Worm (Caenorhabditis elegans) whole organism, L2 larva: ENCODE results near the gene tyr-2.

Experiments
- F13H6.1 ChIP-seq: sonication (generic microtip); optimal IDR thresholded peaks from 2 replicates; lab custom pipeline; 2016; ENCODE audit warnings: missing genetic modification characterization, missing compliant biosample characterization
- Y55F3AM.14 ChIP-seq: fragments of 200-800 bp; sonication (Bioruptor generic); optimal IDR thresholded peaks from 2 replicates; lab custom pipeline; 2018; ENCODE audit warnings: mild to moderate bottlenecking, missing genetic modification characterization, missing compliant biosample characterization
- alr-1 ChIP-seq: fragments of 150-350 bp; optimal IDR thresholded peaks from 2 replicates; lab custom pipeline; 2014; ENCODE audit warnings: missing biosample characterization, missing genetic modification characterization
- blmp-1 ChIP-seq: sonication (generic microtip); optimal IDR thresholded peaks from 2 replicates; lab custom pipeline; 2017; ENCODE audit warnings: missing genetic modification characterization, mild to moderate bottlenecking, missing compliant biosample characterization, antibody characterized with exemption, moderate library complexity; ENCODE audit not compliant: insufficient read depth
- ceh-16 ChIP-seq: fragments of 150-350 bp; optimal IDR thresholded peaks from 2 replicates; lab custom pipeline; 2014; ENCODE audit warnings: missing biosample characterization, missing genetic modification characterization
- ceh-82 ChIP-seq: fragments of 150-350 bp; optimal IDR thresholded peaks from 2 replicates; lab custom pipeline; 2014; ENCODE audit warnings: missing biosample characterization, missing genetic modification characterization
- crh-2 ChIP-seq: sonication (generic microtip); optimal IDR thresholded peaks from 2 replicates; lab custom pipeline; 2017; ENCODE audit warnings: missing biosample characterization, missing genetic modification characterization
- elt-1 ChIP-seq: fragments of 150-350 bp; optimal IDR thresholded peaks from 2 replicates; lab custom pipeline; 2014; ENCODE audit warnings: missing biosample characterization, missing genetic modification characterization
- fos-1 ChIP-seq: fragments of 150-350 bp; optimal IDR thresholded peaks from 2 replicates; lab custom pipeline; 2014; ENCODE audit warnings: missing biosample characterization, missing genetic modification characterization
- gmeb-1 ChIP-seq: fragments of 150-350 bp; optimal IDR thresholded peaks from 2 replicates; lab custom pipeline; 2014; ENCODE audit warnings: missing biosample characterization, missing genetic modification characterization
- lin-13 ChIP-seq: fragments of 150-350 bp; optimal IDR thresholded peaks from 2 replicates; lab custom pipeline; 2014; ENCODE audit warnings: missing biosample characterization, missing genetic modification reagents, missing genetic modification characterization
- lsy-2 ChIP-seq, 2 experiments: fragments of 150-350 bp in 1 of 2; sonication (generic microtip) in 1 of 2; optimal IDR thresholded peaks; 2 replicates each; lab custom pipeline; 2014 to 2017; ENCODE audit warnings: missing biosample characterization in 2 of 2, missing genetic modification characterization in 2 of 2
- mab-5 ChIP-seq: fragments of 150-350 bp; optimal IDR thresholded peaks from 2 replicates; lab custom pipeline; 2014; ENCODE audit warnings: missing biosample characterization, missing genetic modification characterization
- mbf-1 ChIP-seq: sonication (generic microtip); optimal IDR thresholded peaks from 2 replicates; lab custom pipeline; 2017; ENCODE audit warnings: missing biosample characterization, missing genetic modification characterization
- nhr-10 ChIP-seq: sonication (generic microtip); optimal IDR thresholded peaks from 2 replicates; lab custom pipeline; 2017; ENCODE audit warnings: missing biosample characterization, missing genetic modification characterization
- nhr-129 ChIP-seq: fragments of 150-350 bp; optimal IDR thresholded peaks from 2 replicates; lab custom pipeline; 2014; ENCODE audit warnings: missing biosample characterization, missing genetic modification characterization
- nhr-21 ChIP-seq: fragments of 150-350 bp; optimal IDR thresholded peaks from 2 replicates; lab custom pipeline; 2014; ENCODE audit warnings: missing biosample characterization, missing genetic modification characterization
- nhr-23 ChIP-seq: fragments of 150-350 bp; optimal IDR thresholded peaks from 2 replicates; lab custom pipeline; 2014; ENCODE audit warnings: missing biosample characterization, missing genetic modification reagents, missing genetic modification characterization
- nhr-237 ChIP-seq: fragments of 150-350 bp; optimal IDR thresholded peaks from 2 replicates; lab custom pipeline; 2014; ENCODE audit warnings: missing biosample characterization, missing genetic modification characterization
- nhr-25 ChIP-seq: fragments of 150-350 bp; sonication (generic microtip); optimal IDR thresholded peaks from 3 replicates; lab custom pipeline; 2014; ENCODE audit warnings: missing biosample characterization, missing genetic modification characterization
- nhr-6 ChIP-seq: fragments of 150-350 bp; optimal IDR thresholded peaks from 2 replicates; lab custom pipeline; 2014; ENCODE audit warnings: missing biosample characterization, missing genetic modification characterization
- nhr-77 ChIP-seq: fragments of 150-350 bp; optimal IDR thresholded peaks from 2 replicates; lab custom pipeline; 2014; ENCODE audit warnings: missing biosample characterization, missing genetic modification characterization
- skn-1 ChIP-seq: sonication (generic microtip); optimal IDR thresholded peaks from 2 replicates; lab custom pipeline; 2017; ENCODE audit warnings: missing biosample characterization, missing genetic modification characterization
- sma-3 ChIP-seq: sonication (generic microtip); optimal IDR thresholded peaks from 2 replicates; lab custom pipeline; 2016; ENCODE audit warnings: missing genetic modification reagents, missing genetic modification characterization, missing compliant biosample characterization
- sma-9 ChIP-seq, 2 experiments: fragments of 150-350 bp in 1 of 2; sonication (generic microtip) in 1 of 2; optimal IDR thresholded peaks; 2 replicates each; lab custom pipeline; 2014 to 2016; ENCODE audit warnings: missing genetic modification characterization in 2 of 2, mild to moderate bottlenecking in 1 of 2, missing biosample characterization in 1 of 2, missing compliant biosample characterization in 1 of 2, missing genetic modification reagents in 1 of 2, moderate library complexity in 1 of 2
- snpc-4 ChIP-seq: fragments of 150-350 bp; optimal IDR thresholded peaks from 2 replicates; lab custom pipeline; 2014; ENCODE audit warnings: missing biosample characterization, missing genetic modification characterization
- unc-39 ChIP-seq: fragments of 150-350 bp; optimal IDR thresholded peaks from 2 replicates; lab custom pipeline; 2014; ENCODE audit warnings: missing biosample characterization, missing genetic modification characterization
- unc-55 ChIP-seq: fragments of 150-350 bp; sonication (generic microtip); optimal IDR thresholded peaks from 3 replicates; lab custom pipeline; 2014; ENCODE audit warnings: missing biosample characterization, missing genetic modification reagents, missing genetic modification characterization
- unc-62 ChIP-seq: fragments of 150-350 bp; optimal IDR thresholded peaks from 2 replicates; lab custom pipeline; 2014; ENCODE audit warnings: missing biosample characterization, missing genetic modification reagents, missing genetic modification characterization
- zag-1 ChIP-seq: fragments of 150-350 bp; optimal IDR thresholded peaks from 2 replicates; lab custom pipeline; 2014; ENCODE audit warnings: missing biosample characterization, missing genetic modification characterization
- ztf-1 ChIP-seq: fragments of 200-800 bp; sonication (Bioruptor generic); conservative IDR thresholded peaks from 2 replicates; pipeline ENCODE4 v1.3.6; 2022; ENCODE audit warnings: missing genetic modification characterization, missing compliant biosample characterization
- ztf-4 ChIP-seq: fragments of 150-350 bp; optimal IDR thresholded peaks from 2 replicates; lab custom pipeline; 2014; ENCODE audit warnings: missing biosample characterization, missing genetic modification characterization

Gene tyr-2

ce11 chrIII:13762046-13762445, 18.0 kb downstream of the tyr-2 start, which contains the start of gene dbn-1:
TSS of gene dbn-1 (minus strand) at chrIII:13762069.
- TF ChIP-seq ceh-16 (no peak), sma-9 (GFP tag; optimal IDR thresholded peaks at IDR 0.05; lab: Kevin White, UChicago) (peak; percentile 31), sma-9 (tag; optimal IDR thresholded peaks at IDR 0.05; lab: Kevin White, UChicago) (no peak), nhr-237 (no peak), fos-1 (peak; percentile 75), elt-1 (no peak), crh-2 (tag; lab: Kevin White, UChicago) (peak; percentile 38), ceh-82 (tag; lab: Kevin White, UChicago) (no peak), nhr-23 (tag; lab: Kevin White, UChicago) (no peak), unc-39 (tag; lab: Kevin White, UChicago) (no peak)

ce11 chrIII:13763260-13764112, 19.5 kb downstream of the tyr-2 start:
- TF ChIP-seq nhr-129 (tag; lab: Kevin White, UChicago), result peak; percentile 54
- no peak for TF ChIP-seq skn-1 (tag; lab: Kevin White, UChicago)
- peak; percentile 90 for TF ChIP-seq fos-1
- TF ChIP-seq blmp-1 (tag; lab: Kevin White, UChicago), result peak; percentile 56
- peak; percentile 46 for TF ChIP-seq snpc-4 (tag; lab: Kevin White, UChicago)
- TF ChIP-seq nhr-77 (tag; lab: Kevin White, UChicago), result no peak
- TF ChIP-seq nhr-25 (tag; lab: Kevin White, UChicago), result peak; percentile 53
- peak; percentile 47 for TF ChIP-seq sma-3 (GFP tag; lab: Kevin White, UChicago)
- TF ChIP-seq mbf-1 (tag; lab: Kevin White, UChicago), result no peak
- TF ChIP-seq Y55F3AM.14 (GFP tag; lab: Kevin White, UChicago), result peak; percentile 18
- TF ChIP-seq elt-1, result no peak
- TF ChIP-seq nhr-6 (tag; lab: Kevin White, UChicago), result no peak
- no peak for TF ChIP-seq nhr-23 (tag; lab: Kevin White, UChicago)
- peak; percentile 10 for TF ChIP-seq sma-9 (GFP tag; optimal IDR thresholded peaks at IDR 0.05; lab: Kevin White, UChicago)
- no peak for TF ChIP-seq sma-9 (tag; optimal IDR thresholded peaks at IDR 0.05; lab: Kevin White, UChicago)
- no peak for TF ChIP-seq alr-1
- TF ChIP-seq zag-1 (tag; lab: Kevin White, UChicago), result no peak
- peak; percentile 46 for TF ChIP-seq crh-2 (tag; lab: Kevin White, UChicago)
- peak; percentile 10 for TF ChIP-seq F13H6.1 (tag; lab: Kevin White, UChicago)
- TF ChIP-seq lsy-2 (tag; optimal IDR thresholded peaks at IDR 0.05; lab: Kevin White, UChicago), result peak in 1 of 2 experiments; percentile 1
- no peak for TF ChIP-seq mab-5 (tag; lab: Kevin White, UChicago)
- TF ChIP-seq, all 48 proteins: peak for 11

- TF ChIP-seq unc-55 (no peak), nhr-10 (tag; lab: Kevin White, UChicago) (no peak), ztf-4 (tag; lab: Kevin White, UChicago) (no peak), skn-1 (tag; lab: Kevin White, UChicago) (no peak), elt-1 (no peak), gmeb-1 (tag; lab: Kevin White, UChicago) (no peak), fos-1 (no peak), unc-62 (GFP tag; lab: Kevin White, UChicago) (no peak)
- TF ChIP-seq, all 48 proteins: peak for 0
Measured at ce11 chrIII:13765782-13766181, 21.8 kb downstream of the tyr-2 start.

ce11 chrIII:13766704-13767323, 22.8 kb downstream of the tyr-2 start:
- no peak for TF ChIP-seq mbf-1 (tag; lab: Kevin White, UChicago)
- TF ChIP-seq gmeb-1 (tag; lab: Kevin White, UChicago), result peak; percentile 39
- TF ChIP-seq nhr-129 (tag; lab: Kevin White, UChicago), result peak; percentile 28
- no peak for TF ChIP-seq nhr-77 (tag; lab: Kevin White, UChicago)
- peak; percentile 37 for TF ChIP-seq F13H6.1 (tag; lab: Kevin White, UChicago)
- TF ChIP-seq ztf-1 (GFP tag; lab: Robert Waterston, UW), result no peak
- peak; percentile 23 for TF ChIP-seq nhr-21 (tag; lab: Kevin White, UChicago)
- TF ChIP-seq sma-3 (GFP tag; lab: Kevin White, UChicago), result peak; percentile 27
- peak; percentile 62 for TF ChIP-seq sma-9 (GFP tag; optimal IDR thresholded peaks at IDR 0.05; lab: Kevin White, UChicago)
- no peak for TF ChIP-seq sma-9 (tag; optimal IDR thresholded peaks at IDR 0.05; lab: Kevin White, UChicago)
- TF ChIP-seq unc-55, result no peak
- TF ChIP-seq fos-1, result peak; percentile 73
- no peak for TF ChIP-seq Y55F3AM.14 (GFP tag; lab: Kevin White, UChicago)
- TF ChIP-seq crh-2 (tag; lab: Kevin White, UChicago), result peak; percentile 39
- TF ChIP-seq nhr-25 (tag; lab: Kevin White, UChicago), result peak; percentile 12
- TF ChIP-seq lsy-2 (tag; optimal IDR thresholded peaks at IDR 0.05; lab: Kevin White, UChicago), result peak in 1 of 2 experiments; percentile 3
- TF ChIP-seq lin-13 (GFP tag; lab: Kevin White, UChicago), result no peak
